Worm (Caenorhabditis elegans): ENCODE measurements around the gene lpl-1.

The lpl-1 gene

ce11 chrIV:9096160-9096879 is 2.5 kb upstream of the lpl-1 start, which contains the start of the genes znf-706 and cpna-3 (continued):
- TF ChIP-seq F22D6.2 (tag; optimal IDR thresholded peaks at IDR 0.05), result no peak
- no peak for TF ChIP-seq K11D2.4 (GFP tag; IDR thresholded peaks at IDR 0.05)
- peak; percentile 57 for TF ChIP-seq lin-54 (GFP tag; optimal IDR thresholded peaks at IDR 0.05)
- TF ChIP-seq B0019.2 (GFP tag; conservative IDR thresholded peaks at IDR 0.05), result no peak
- TF ChIP-seq ceh-91 (GFP tag; IDR thresholded peaks at IDR 0.05), result peak; percentile 73
- no peak for TF ChIP-seq nhr-179 (tag; optimal IDR thresholded peaks at IDR 0.05)
- TF ChIP-seq ceh-58 (GFP tag; IDR thresholded peaks at IDR 0.05), result no peak
- no peak for TF ChIP-seq ama-1 (optimal IDR thresholded peaks at IDR 0.05)
- TF ChIP-seq ama-1 (GFP tag; optimal IDR thresholded peaks at IDR 0.05), result no peak
- peak; percentile 69 for TF ChIP-seq snpc-1.3 (tag; optimal IDR thresholded peaks at IDR 0.05; ENCODE audit: insufficient read depth)
- TF ChIP-seq madf-6 (GFP tag; IDR thresholded peaks at IDR 0.05), result peak; percentile 81
- no peak for TF ChIP-seq chd-7 (tag; optimal IDR thresholded peaks at IDR 0.05)
- no peak for TF ChIP-seq F57C9.4 (tag; optimal IDR thresholded peaks at IDR 0.05)
- no peak for TF ChIP-seq athp-1 (tag; optimal IDR thresholded peaks at IDR 0.05)
- TF ChIP-seq hlh-12 (tag; optimal IDR thresholded peaks at IDR 0.05), result no peak
- no peak for TF ChIP-seq nhr-80 (tag; optimal IDR thresholded peaks at IDR 0.05)
- TF ChIP-seq F10E7.11 (tag; optimal IDR thresholded peaks at IDR 0.05), result no peak
- TF ChIP-seq lsl-1 (GFP tag; optimal IDR thresholded peaks at IDR 0.05), result peak; percentile 91
- TF ChIP-seq dpff-1 (tag; optimal IDR thresholded peaks at IDR 0.05), result no peak
- TF ChIP-seq tbp1 (GFP tag; optimal IDR thresholded peaks at IDR 0.05), result peak; percentile 37
- no peak for TF ChIP-seq hmg-1.2 (GFP tag; IDR thresholded peaks at IDR 0.05)
- TF ChIP-seq die-1 (tag; optimal IDR thresholded peaks at IDR 0.05), result no peak
- TF ChIP-seq D2030.7 (GFP tag; IDR thresholded peaks at IDR 0.05), result no peak
- no peak for TF ChIP-seq lin-26 (GFP tag; IDR thresholded peaks at IDR 0.05)
- TF ChIP-seq egrh-3 (GFP tag; IDR thresholded peaks at IDR 0.05), result no peak
- TF ChIP-seq ztf-3 (GFP tag; optimal IDR thresholded peaks at IDR 0.05), result no peak
- TF ChIP-seq lin-35 (GFP tag; optimal IDR thresholded peaks at IDR 0.05), result no peak
- TF ChIP-seq snpc-4 (GFP tag; optimal IDR thresholded peaks at IDR 0.05), result no peak
- TF ChIP-seq snpc-4 (tag; optimal IDR thresholded peaks at IDR 0.05), result peak in 2 of 4 experiments; percentile 21 to 62
- no peak for TF ChIP-seq pha-4 (tag; optimal IDR thresholded peaks at IDR 0.05)
- TF ChIP-seq tlf-1 (GFP tag; optimal IDR thresholded peaks at IDR 0.05), result no peak
- TF ChIP-seq nhr-120 (GFP tag; IDR thresholded peaks at IDR 0.05), result no peak
- no peak for TF ChIP-seq hrde-1 (tag; optimal IDR thresholded peaks at IDR 0.05; ENCODE audit: borderline replicate concordance)
- TF ChIP-seq bed-1 (GFP tag; IDR thresholded peaks at IDR 0.05), result no peak
- no peak for TF ChIP-seq zim-3 (tag; optimal IDR thresholded peaks at IDR 0.05)
- no peak for TF ChIP-seq ets-4 (GFP tag; optimal IDR thresholded peaks at IDR 0.05)
- no peak for TF ChIP-seq ztf-25 (GFP tag; IDR thresholded peaks at IDR 0.05)
- no peak for TF ChIP-seq C17E4.6 (GFP tag; IDR thresholded peaks at IDR 0.05)
- TF ChIP-seq him-1 (tag; optimal IDR thresholded peaks at IDR 0.05), result no peak
- peak; percentile 32 for TF ChIP-seq efl-1 (GFP tag; optimal IDR thresholded peaks at IDR 0.05)
- no peak for TF ChIP-seq attf-5 (GFP tag; optimal IDR thresholded peaks at IDR 0.05)
- no peak for TF ChIP-seq snpc-1.1 (tag; optimal IDR thresholded peaks at IDR 0.05; ENCODE audit: insufficient read depth)
- TF ChIP-seq aptf-2 (GFP tag; conservative IDR thresholded peaks at IDR 0.05), result no peak
- TF ChIP-seq Y67H2A.10 (GFP tag; conservative IDR thresholded peaks at IDR 0.05), result no peak
- TF ChIP-seq let-607 (tag; optimal IDR thresholded peaks at IDR 0.05), result no peak
- TF ChIP-seq rpc-1 (optimal IDR thresholded peaks at IDR 0.05), result no peak
- TF ChIP-seq rpc-1 (tag; optimal IDR thresholded peaks at IDR 0.05), result no peak
- no peak for TF ChIP-seq rec-8 (tag; optimal IDR thresholded peaks at IDR 0.05)
- TF ChIP-seq egl-44 (GFP tag; IDR thresholded peaks at IDR 0.05), result no peak

Measured in whole organism, young adult.